Worm (Caenorhabditis elegans) whole organism, young adult: ENCODE data around the gene T10B5.4.

Experiments used
- B0019.2 ChIP-seq: fragments of 200-800 bp; sonication (Bioruptor generic); conservative IDR thresholded peaks from 2 replicates; pipeline ENCODE4 v1.3.6; 2022; ENCODE audit warnings: missing genetic modification reagents, missing genetic modification characterization, missing compliant biosample characterization
- B0035.1 ChIP-seq: sonication (generic microtip); optimal IDR thresholded peaks from 2 replicates; lab custom pipeline; 2016; ENCODE audit warnings: missing genetic modification characterization, mild to moderate bottlenecking, missing compliant biosample characterization, missing genotype, missing genetic modification reagents
- B0336.3 ChIP-seq: fragments of 200-800 bp; sonication (Bioruptor generic); IDR thresholded peaks from 2 replicates; pipeline ENCODE4 v1.3.6; 2022; ENCODE audit warnings: missing genetic modification characterization, missing compliant biosample characterization
- F23B12.7 ChIP-seq: sonication (generic microtip); optimal IDR thresholded peaks from 2 replicates; lab custom pipeline; 2017; ENCODE audit warnings: missing genetic modification characterization, mild to moderate bottlenecking, missing compliant biosample characterization, antibody characterized with exemption, moderate library complexity; ENCODE audit not compliant: insufficient read depth
- F55B11.4 ChIP-seq: sonication (generic microtip); optimal IDR thresholded peaks from 2 replicates; lab custom pipeline; 2016; ENCODE audit warnings: missing compliant biosample characterization, missing genetic modification characterization, borderline replicate concordance; ENCODE audit not compliant: insufficient read depth
- F57A8.1 ChIP-seq: fragments of 200-800 bp; sonication (Bioruptor generic); optimal IDR thresholded peaks from 2 replicates; lab custom pipeline; 2018; ENCODE audit warnings: mild to moderate bottlenecking, missing genetic modification characterization, moderate library complexity, missing compliant biosample characterization
- K12H6.12 ChIP-seq: fragments of 200-800 bp; sonication (Bioruptor generic); optimal IDR thresholded peaks from 2 replicates; lab custom pipeline; 2018; ENCODE audit warnings: mild to moderate bottlenecking, missing genetic modification characterization, missing compliant biosample characterization
- T26A5.8 ChIP-seq: sonication (generic microtip); optimal IDR thresholded peaks from 2 replicates; lab custom pipeline; 2016; ENCODE audit warnings: missing genetic modification characterization, missing compliant biosample characterization
- Y53G8AR.9 ChIP-seq: fragments of 200-800 bp; sonication (Bioruptor generic); conservative IDR thresholded peaks from 2 replicates; pipeline ENCODE4 v1.3.6; 2022; ENCODE audit warnings: missing genetic modification reagents, missing genetic modification characterization, missing compliant biosample characterization
- Y95B8A.8 ChIP-seq: fragments of 200-800 bp; sonication (Bioruptor generic); IDR thresholded peaks from 2 replicates; pipeline ENCODE4 v1.3.6; 2022; ENCODE audit warnings: missing genetic modification reagents, missing genetic modification characterization, missing compliant biosample characterization
- ZK185.1 ChIP-seq: sonication (generic microtip); optimal IDR thresholded peaks from 2 replicates; lab custom pipeline; 2016; ENCODE audit warnings: mild to moderate bottlenecking, missing genetic modification characterization, missing compliant biosample characterization; ENCODE audit not compliant: poor library complexity, severe bottlenecking
- akir-1 ChIP-seq: fragments of 200-800 bp; sonication (Bioruptor generic); optimal IDR thresholded peaks from 2 replicates; lab custom pipeline; 2018; ENCODE audit warnings: mild to moderate bottlenecking, missing genetic modification characterization, moderate library complexity, missing compliant biosample characterization
- ama-1 ChIP-seq, 3 experiments: fragments of 150-350 bp in 1 of 3; sonication (generic microtip) in 2 of 3; optimal IDR thresholded peaks; 2 replicates each; lab custom pipeline; 2014 to 2018; ENCODE audit warnings: missing biosample characterization in 2 of 3, missing genetic modification characterization in 2 of 3, missing genetic modification reagents in 2 of 3
- atf-7 ChIP-seq: sonication (generic microtip); optimal IDR thresholded peaks from 2 replicates; lab custom pipeline; 2017; ENCODE audit warnings: mild to moderate bottlenecking, missing genetic modification characterization, missing compliant biosample characterization
- attf-3 ChIP-seq: fragments of 200-800 bp; sonication (Bioruptor generic); conservative IDR thresholded peaks from 2 replicates; pipeline ENCODE4 v1.3.6; 2022; ENCODE audit warnings: missing genetic modification reagents, missing genetic modification characterization, missing compliant biosample characterization
- cebp-2 ChIP-seq: fragments of 200-800 bp; sonication (Bioruptor generic); IDR thresholded peaks from 2 replicates; pipeline ENCODE4 v1.3.6; 2022; ENCODE audit warnings: missing genetic modification characterization, missing compliant biosample characterization
- ceh-79 ChIP-seq: sonication (generic microtip); optimal IDR thresholded peaks from 2 replicates; lab custom pipeline; 2017; ENCODE audit warnings: mild to moderate bottlenecking, missing genetic modification characterization, missing compliant biosample characterization
- dpff-1 ChIP-seq: sonication (generic microtip); optimal IDR thresholded peaks from 2 replicates; lab custom pipeline; 2017; ENCODE audit warnings: mild to moderate bottlenecking, missing genetic modification characterization, missing compliant biosample characterization
- dpl-1 ChIP-seq: fragments of 150-350 bp; optimal IDR thresholded peaks from 2 replicates; lab custom pipeline; 2014; ENCODE audit warnings: missing biosample characterization, missing genetic modification reagents, missing genetic modification characterization
- efl-1 ChIP-seq: fragments of 150-350 bp; optimal IDR thresholded peaks from 2 replicates; lab custom pipeline; 2014; ENCODE audit warnings: missing biosample characterization, missing genetic modification reagents, missing genetic modification characterization
- fkh-3 ChIP-seq: sonication (generic microtip); optimal IDR thresholded peaks from 2 replicates; lab custom pipeline; 2016; ENCODE audit warnings: mild to moderate bottlenecking, missing genetic modification characterization, missing compliant biosample characterization
- him-1 ChIP-seq: sonication (generic microtip); optimal IDR thresholded peaks from 2 replicates; lab custom pipeline; 2016; ENCODE audit warnings: missing genotype, missing genetic modification reagents, missing genetic modification characterization, missing compliant biosample characterization
- hlh-12 ChIP-seq: sonication (generic microtip); optimal IDR thresholded peaks from 2 replicates; lab custom pipeline; 2016; ENCODE audit warnings: missing genetic modification characterization, missing compliant biosample characterization
- hlh-26 ChIP-seq: fragments of 200-800 bp; sonication (Bioruptor generic); conservative IDR thresholded peaks from 2 replicates; pipeline ENCODE4 v1.3.6; 2022; ENCODE audit warnings: missing genetic modification reagents, missing genetic modification characterization, missing compliant biosample characterization
- hmg-1.2 ChIP-seq: fragments of 200-800 bp; sonication (Bioruptor generic); IDR thresholded peaks from 2 replicates; pipeline ENCODE4 v1.3.6; 2022; ENCODE audit warnings: missing genetic modification reagents, missing genetic modification characterization, missing compliant biosample characterization
- hrde-1 ChIP-seq: sonication (generic microtip); optimal IDR thresholded peaks from 2 replicates; lab custom pipeline; 2016; ENCODE audit warnings: missing genetic modification characterization, mild to moderate bottlenecking, missing compliant biosample characterization, moderate library complexity, missing genotype, missing genetic modification reagents, borderline replicate concordance
- hsf-1 ChIP-seq: fragments of 200-800 bp; sonication (Bioruptor generic); IDR thresholded peaks from 2 replicates; pipeline ENCODE4 v1.3.6; 2022; ENCODE audit warnings: missing genetic modification reagents, missing genetic modification characterization, missing compliant biosample characterization
- let-607 ChIP-seq, 2 experiments: fragments of 200-800 bp in 1 of 2; sonication (Bioruptor generic) in 1 of 2; sonication (generic microtip) in 1 of 2; optimal IDR thresholded peaks; 2 replicates each; lab custom pipeline; 2016 to 2018; ENCODE audit warnings: mild to moderate bottlenecking in 2 of 2, missing compliant biosample characterization in 2 of 2, missing genetic modification characterization in 2 of 2, moderate library complexity in 2 of 2, missing genotype in 1 of 2
- lir-1 ChIP-seq: fragments of 200-800 bp; sonication (Bioruptor generic); conservative IDR thresholded peaks from 2 replicates; pipeline ENCODE4 v1.3.6; 2022; ENCODE audit warnings: missing genetic modification reagents, missing genetic modification characterization, missing compliant biosample characterization
- madf-10 ChIP-seq: sonication (generic microtip); optimal IDR thresholded peaks from 2 replicates; lab custom pipeline; 2016; ENCODE audit warnings: mild to moderate bottlenecking, missing genetic modification characterization, missing compliant biosample characterization
- madf-6 ChIP-seq: fragments of 200-800 bp; sonication (Bioruptor generic); IDR thresholded peaks from 2 replicates; pipeline ENCODE4 v1.3.6; 2022; ENCODE audit warnings: missing genetic modification reagents, missing genetic modification characterization, missing compliant biosample characterization
- mcd-1 ChIP-seq: fragments of 200-800 bp; sonication (Bioruptor generic); IDR thresholded peaks from 2 replicates; pipeline ENCODE4 v1.3.6; 2022; ENCODE audit warnings: missing genetic modification reagents, missing genetic modification characterization, missing compliant biosample characterization
- nfya-1 ChIP-seq: sonication (generic microtip); optimal IDR thresholded peaks from 2 replicates; lab custom pipeline; 2017; ENCODE audit warnings: antibody characterized with exemption, missing compliant biosample characterization, missing genetic modification characterization, borderline replicate concordance; ENCODE audit not compliant: insufficient read depth
- nhr-90 ChIP-seq: sonication (generic microtip); optimal IDR thresholded peaks from 2 replicates; lab custom pipeline; 2016; ENCODE audit warnings: missing genotype, mild to moderate bottlenecking, missing genetic modification characterization, missing compliant biosample characterization
- pbrm-1 ChIP-seq: fragments of 200-800 bp; sonication (Bioruptor generic); IDR thresholded peaks from 2 replicates; pipeline ENCODE4 v1.3.6; 2022; ENCODE audit warnings: missing genetic modification reagents, missing genetic modification characterization, missing compliant biosample characterization
- rcor-1 ChIP-seq: fragments of 200-800 bp; sonication (Bioruptor generic); IDR thresholded peaks from 2 replicates; pipeline ENCODE4 v1.3.6; 2022; ENCODE audit warnings: missing genetic modification reagents, missing genetic modification characterization, missing compliant biosample characterization
- repo-1 ChIP-seq: sonication (generic microtip); optimal IDR thresholded peaks from 2 replicates; lab custom pipeline; 2017; ENCODE audit warnings: mild to moderate bottlenecking, missing genetic modification characterization, missing compliant biosample characterization
- rpc-1 ChIP-seq, 2 experiments: fragments of 150-350 bp in 1 of 2; sonication (generic microtip) in 1 of 2; optimal IDR thresholded peaks; 2 replicates each; lab custom pipeline; 2014 to 2018; ENCODE audit warnings: missing biosample characterization in 1 of 2, missing genetic modification characterization in 1 of 2, missing genetic modification reagents in 1 of 2, missing genotype in 1 of 2
- snpc-1.3 ChIP-seq: sonication (generic microtip); optimal IDR thresholded peaks from 2 replicates; lab custom pipeline; 2017; ENCODE audit warnings: missing genetic modification characterization, mild to moderate bottlenecking, missing compliant biosample characterization, antibody characterized with exemption, moderate library complexity, missing genotype, missing genetic modification reagents; ENCODE audit not compliant: insufficient read depth
- somi-1 ChIP-seq: fragments of 200-800 bp; sonication (Bioruptor generic); optimal IDR thresholded peaks from 2 replicates; lab custom pipeline; 2018; ENCODE audit warnings: mild to moderate bottlenecking, missing genetic modification characterization, missing compliant biosample characterization
- sptf-2 ChIP-seq: fragments of 200-800 bp; sonication (Bioruptor generic); optimal IDR thresholded peaks from 2 replicates; lab custom pipeline; 2018; ENCODE audit warnings: mild to moderate bottlenecking, missing genetic modification characterization, missing compliant biosample characterization
- unc-62 ChIP-seq: fragments of 150-350 bp; optimal IDR thresholded peaks from 2 replicates; lab custom pipeline; 2014; ENCODE audit warnings: missing biosample characterization, missing genetic modification reagents, missing genetic modification characterization
- xnd-1 ChIP-seq: sonication (generic microtip); optimal IDR thresholded peaks from 2 replicates; lab custom pipeline; 2016; ENCODE audit warnings: missing genotype, missing genetic modification reagents, missing genetic modification characterization, missing compliant biosample characterization
- ztf-26 ChIP-seq: sonication (generic microtip); optimal IDR thresholded peaks from 2 replicates; lab custom pipeline; 2017; ENCODE audit warnings: missing genetic modification characterization, missing compliant biosample characterization
- ztf-6 ChIP-seq: fragments of 200-800 bp; sonication (Bioruptor generic); IDR thresholded peaks from 2 replicates; pipeline ENCODE4 v1.3.6; 2022; ENCODE audit warnings: missing genetic modification reagents, missing genetic modification characterization, missing compliant biosample characterization

The T10B5.4 gene

ce11 chrV:1868596-1869263, 2.9 kb downstream of the T10B5.4 start, which contains the start of gene knl-3 (continued):
- TF ChIP-seq rcor-1 (GFP tag; lab: Robert Waterston, UW) (peak; percentile 95), atf-7 (peak; percentile 67), ztf-26 (tag; lab: Kevin White, UChicago) (peak; percentile 68), rpc-1 (optimal IDR thresholded peaks at IDR 0.05; lab: Kevin White, UChicago) (no peak), rpc-1 (tag; optimal IDR thresholded peaks at IDR 0.05; lab: Kevin White, UChicago) (no peak), dpl-1 (GFP tag; lab: Kevin White, UChicago) (peak; percentile 98), mcd-1 (peak; percentile 96), snpc-1.3 (tag; lab: Kevin White, UChicago) (peak; percentile 82), attf-3 (GFP tag; lab: Robert Waterston, UW) (peak; percentile 73), Y53G8AR.9 (peak; percentile 96), B0336.3 (GFP tag; lab: Robert Waterston, UW) (peak; percentile 97), unc-62 (GFP tag; lab: Kevin White, UChicago) (no peak), nhr-90 (tag; lab: Kevin White, UChicago) (no peak), hlh-26 (no peak), ztf-6 (GFP tag; lab: Robert Waterston, UW) (0 out of 2 replicates have a peak, but pooled peaks have one; percentile 33), Y95B8A.8 (GFP tag; lab: Robert Waterston, UW) (peak; percentile 90), K12H6.12 (peak; percentile 76), akir-1 (GFP tag; lab: Kevin White, UChicago) (no peak), ceh-79 (no peak), cebp-2 (GFP tag; lab: Robert Waterston, UW) (no peak), hlh-12 (tag; lab: Kevin White, UChicago) (no peak), F23B12.7 (tag; lab: Kevin White, UChicago) (peak; percentile 96), efl-1 (GFP tag; lab: Kevin White, UChicago) (peak; percentile 96), fkh-3 (no peak), ama-1 (optimal IDR thresholded peaks at IDR 0.05; lab: Kevin White, UChicago) (no peak), ama-1 (GFP tag; optimal IDR thresholded peaks at IDR 0.05; lab: Kevin White, UChicago) (no peak), somi-1 (peak; percentile 35), pbrm-1 (GFP tag; lab: Robert Waterston, UW) (peak; percentile 93), B0035.1 (tag; lab: Kevin White, UChicago) (peak; percentile 34), madf-10 (tag; lab: Kevin White, UChicago) (peak; percentile 58), B0019.2 (GFP tag; lab: Robert Waterston, UW) (peak; percentile 79), repo-1 (tag; lab: Kevin White, UChicago) (peak; percentile 72), hmg-1.2 (GFP tag; lab: Robert Waterston, UW) (peak; percentile 76), madf-6 (GFP tag; lab: Robert Waterston, UW) (peak; percentile 98), let-607 (tag; optimal IDR thresholded peaks at IDR 0.05; lab: Kevin White, UChicago) (peak; percentile 32 to 37), hsf-1 (GFP tag; lab: Robert Waterston, UW) (peak; percentile 87), nfya-1 (tag; lab: Kevin White, UChicago) (no peak), sptf-2 (no peak), xnd-1 (tag; lab: Kevin White, UChicago) (peak; percentile 89)
- TF ChIP-seq, all 124 proteins: peak for 79

ce11 chrV:1868025-1868424, 3.6 kb downstream of the T10B5.4 start:
- no peak for TF ChIP-seq lir-1 (GFP tag; lab: Robert Waterston, UW)
- TF ChIP-seq T26A5.8 (tag; lab: Kevin White, UChicago): no peak
- TF ChIP-seq F57A8.1: no peak
- no peak for TF ChIP-seq ama-1 (optimal IDR thresholded peaks at IDR 0.05; lab: Kevin White, UChicago)
- no peak for TF ChIP-seq ama-1 (GFP tag; optimal IDR thresholded peaks at IDR 0.05; lab: Kevin White, UChicago)
- TF ChIP-seq dpff-1 (tag; lab: Kevin White, UChicago): no peak
- TF ChIP-seq him-1: no peak
- TF ChIP-seq ZK185.1 (tag; lab: Kevin White, UChicago): no peak
- TF ChIP-seq hrde-1: no peak
- no peak for TF ChIP-seq F55B11.4 (tag; lab: Kevin White, UChicago)
